Worm (Caenorhabditis elegans) whole organism, L4 larva: ENCODE results near the gene F38B6.8.
A peak's percentile ranks its signal among the peaks of the same experiment; 100 is the strongest.

Experiments
- F26F4.8 ChIP-seq: fragments of 200-800 bp; sonication (Bioruptor generic); conservative IDR thresholded peaks from 2 replicates; pipeline ENCODE4 v1.3.6; 2022; ENCODE audit warnings: missing genetic modification characterization, missing compliant biosample characterization
- F44E2.7 ChIP-seq: fragments of 200-800 bp; sonication (Bioruptor generic); IDR thresholded peaks from 2 replicates; pipeline ENCODE4 v2.1.2; 2022; ENCODE audit warnings: missing genetic modification characterization, missing compliant biosample characterization
- R02D3.7 ChIP-seq: fragments of 150-350 bp; sonication (generic microtip); optimal IDR thresholded peaks from 3 replicates; lab custom pipeline; 2014; ENCODE audit warnings: missing biosample characterization, missing genetic modification characterization
- T26A8.4 ChIP-seq: fragments of 200-800 bp; sonication (Bioruptor generic); IDR thresholded peaks from 2 replicates; pipeline ENCODE4 v1.3.6; 2022; ENCODE audit warnings: missing genetic modification characterization, missing compliant biosample characterization
- Y5F2A.4 ChIP-seq: fragments of 200-800 bp; sonication (Bioruptor generic); optimal IDR thresholded peaks from 2 replicates; lab custom pipeline; 2018; ENCODE audit warnings: mild to moderate bottlenecking, missing genetic modification characterization, missing compliant biosample characterization
- aha-1 ChIP-seq: fragments of 150-350 bp; peaks from one replicate; lab custom pipeline; 2014; ENCODE audit warnings: missing biosample characterization, missing genetic modification characterization
- arid-1 ChIP-seq: fragments of 200-800 bp; sonication (Bioruptor generic); conservative IDR thresholded peaks from 2 replicates; pipeline ENCODE4 v1.3.6; 2022; ENCODE audit warnings: missing genetic modification reagents, missing genetic modification characterization, missing compliant biosample characterization
- ctbp-1 ChIP-seq: fragments of 200-800 bp; sonication (Bioruptor generic); IDR thresholded peaks from 2 replicates; pipeline ENCODE4 v1.3.6; 2022; ENCODE audit warnings: missing genetic modification reagents, missing genetic modification characterization, missing compliant biosample characterization
- daf-12 ChIP-seq: fragments of 150-350 bp; optimal IDR thresholded peaks from 2 replicates; lab custom pipeline; 2014; ENCODE audit warnings: missing biosample characterization, missing genetic modification reagents, missing genetic modification characterization
- daf-16 ChIP-seq, 3 experiments: sonication (generic microtip); optimal IDR thresholded peaks; 2 replicates each; lab custom pipeline; 2016 to 2017; ENCODE audit warnings: missing genetic modification characterization in 3 of 3, missing genetic modification reagents in 3 of 3, mild to moderate bottlenecking in 2 of 3, missing compliant biosample characterization in 2 of 3, missing biosample characterization in 1 of 3, moderate library complexity in 1 of 3
- dmd-6 ChIP-seq: fragments of 200-800 bp; sonication (Bioruptor generic); IDR thresholded peaks from 2 replicates; pipeline ENCODE4 v1.3.6; 2022; ENCODE audit warnings: missing genetic modification reagents, missing genetic modification characterization, missing compliant biosample characterization
- dve-1 ChIP-seq: sonication (generic microtip); optimal IDR thresholded peaks from 2 replicates; lab custom pipeline; 2017; ENCODE audit warnings: antibody characterized with exemption, mild to moderate bottlenecking, missing genetic modification characterization, missing compliant biosample characterization; ENCODE audit not compliant: insufficient read depth
- egl-27 ChIP-seq: sonication (generic microtip); optimal IDR thresholded peaks from 3 replicates; lab custom pipeline; 2017; ENCODE audit warnings: missing biosample characterization, missing genetic modification reagents, missing genetic modification characterization
- fkh-10 ChIP-seq: fragments of 150-350 bp; optimal IDR thresholded peaks from 2 replicates; lab custom pipeline; 2014; ENCODE audit warnings: missing biosample characterization, missing genetic modification reagents, missing genetic modification characterization
- hif-1 ChIP-seq, 2 experiments: sonication (generic microtip); optimal IDR thresholded peaks; 2 replicates each; lab custom pipeline; 2016 to 2017; ENCODE audit warnings: missing compliant biosample characterization in 2 of 2, missing genetic modification characterization in 2 of 2, missing genetic modification reagents in 2 of 2, missing genotype in 2 of 2, mild to moderate bottlenecking in 1 of 2
- hlh-11 ChIP-seq: fragments of 200-800 bp; sonication (Bioruptor generic); optimal IDR thresholded peaks from 2 replicates; lab custom pipeline; 2018; ENCODE audit warnings: mild to moderate bottlenecking, missing genetic modification characterization, missing compliant biosample characterization
- hlh-30 ChIP-seq: sonication (generic microtip); optimal IDR thresholded peaks from 2 replicates; lab custom pipeline; 2017; ENCODE audit warnings: antibody characterized with exemption, mild to moderate bottlenecking, missing genetic modification characterization, missing compliant biosample characterization; ENCODE audit not compliant: insufficient read depth
- jun-1 ChIP-seq: fragments of 150-350 bp; optimal IDR thresholded peaks from 2 replicates; lab custom pipeline; 2014; ENCODE audit warnings: missing biosample characterization, missing genetic modification reagents, missing genetic modification characterization
- lin-38 ChIP-seq: fragments of 200-800 bp; sonication (Bioruptor generic); IDR thresholded peaks from 2 replicates; pipeline ENCODE4 v1.3.6; 2022; ENCODE audit warnings: missing genetic modification reagents, missing genetic modification characterization, missing compliant biosample characterization
- lsy-2 ChIP-seq, 2 experiments: fragments of 150-350 bp in 1 of 2; sonication (generic microtip) in 1 of 2; optimal IDR thresholded peaks; 2 replicates each; lab custom pipeline; 2014 to 2017; ENCODE audit warnings: missing biosample characterization in 2 of 2, missing genetic modification characterization in 2 of 2
- mdl-1 ChIP-seq, 2 experiments: fragments of 150-350 bp in 1 of 2; sonication (generic microtip) in 1 of 2; optimal IDR thresholded peaks; 2 replicates each; lab custom pipeline; 2014 to 2017; ENCODE audit warnings: missing biosample characterization in 2 of 2, missing genetic modification characterization in 2 of 2
- mep-1 ChIP-seq: fragments of 150-350 bp; sonication (generic microtip); optimal IDR thresholded peaks from 3 replicates; lab custom pipeline; 2014; ENCODE audit warnings: missing biosample characterization, missing genetic modification characterization
- nhr-11 ChIP-seq: fragments of 150-350 bp; optimal IDR thresholded peaks from 2 replicates; lab custom pipeline; 2014; ENCODE audit warnings: missing biosample characterization, missing genetic modification characterization
- nhr-111 ChIP-seq: fragments of 200-800 bp; sonication (Bioruptor generic); optimal IDR thresholded peaks from 2 replicates; lab custom pipeline; 2018; ENCODE audit warnings: mild to moderate bottlenecking, missing genetic modification characterization, missing compliant biosample characterization
- nhr-28 ChIP-seq: fragments of 150-350 bp; optimal IDR thresholded peaks from 2 replicates; lab custom pipeline; 2014; ENCODE audit warnings: missing biosample characterization, missing genetic modification characterization
- nhr-48 ChIP-seq: sonication (generic microtip); optimal IDR thresholded peaks from 2 replicates; lab custom pipeline; 2016; ENCODE audit warnings: mild to moderate bottlenecking, missing genetic modification characterization, missing compliant biosample characterization
- nhr-76 ChIP-seq: fragments of 150-350 bp; optimal IDR thresholded peaks from 2 replicates; lab custom pipeline; 2014; ENCODE audit warnings: missing biosample characterization, missing genetic modification characterization
- php-3 ChIP-seq: fragments of 200-800 bp; sonication (Bioruptor generic); IDR thresholded peaks from 2 replicates; pipeline ENCODE4 v1.3.6; 2022; ENCODE audit warnings: missing genetic modification reagents, missing genetic modification characterization, missing compliant biosample characterization
- pqm-1 ChIP-seq: sonication (generic microtip); optimal IDR thresholded peaks from 2 replicates; lab custom pipeline; 2017; ENCODE audit warnings: missing biosample characterization, missing genetic modification characterization
- set-16 ChIP-seq: fragments of 200-800 bp; sonication (Bioruptor generic); IDR thresholded peaks from 2 replicates; pipeline ENCODE4 v1.3.6; 2022; ENCODE audit warnings: missing genetic modification reagents, missing genetic modification characterization, missing compliant biosample characterization
- spr-3 ChIP-seq: fragments of 200-800 bp; sonication (Bioruptor generic); optimal IDR thresholded peaks from 2 replicates; lab custom pipeline; 2018; ENCODE audit warnings: mild to moderate bottlenecking, missing genetic modification characterization, missing compliant biosample characterization
- tra-1 ChIP-seq: fragments of 200-800 bp; sonication (Bioruptor generic); IDR thresholded peaks from 2 replicates; pipeline ENCODE4 v1.3.6; 2022; ENCODE audit warnings: missing genetic modification reagents, missing genetic modification characterization, missing compliant biosample characterization
- unc-39 ChIP-seq: sonication (generic microtip); optimal IDR thresholded peaks from 2 replicates; lab custom pipeline; 2017; ENCODE audit warnings: missing biosample characterization, missing genetic modification characterization
- zip-2 ChIP-seq: fragments of 150-350 bp; optimal IDR thresholded peaks from 2 replicates; lab custom pipeline; 2014; ENCODE audit warnings: missing biosample characterization, missing genetic modification characterization

F38B6.8 gene

ce11 chrX:6668911-6669310, 13.7 kb downstream of the F38B6.8 start, which contains the start of gene nhr-137:
nhr-137 (minus strand) TSS chrX:6669011.
- TF ChIP-seq F26F4.8 (GFP tag; lab: Robert Waterston, UW), result 0 out of 2 replicates have a peak, but pooled peaks have one; percentile 11
- TF ChIP-seq tra-1 (GFP tag; lab: Robert Waterston, UW), result no peak
- TF ChIP-seq fkh-10 (GFP tag; lab: Kevin White, UChicago), result no peak
- TF ChIP-seq mep-1, result no peak
- no peak for TF ChIP-seq nhr-111 (GFP tag; lab: Kevin White, UChicago)
- TF ChIP-seq set-16, result peak; percentile 74

ce11 chrX:6667468-6667867, 15.1 kb downstream of the F38B6.8 start:
- TF ChIP-seq egl-27 (tag; lab: Kevin White, UChicago) (no peak), pqm-1 (tag; lab: Kevin White, UChicago) (peak; percentile 85), nhr-11 (tag; lab: Kevin White, UChicago) (no peak), hlh-11 (tag; lab: Kevin White, UChicago) (peak; percentile 65), dmd-6 (GFP tag; lab: Robert Waterston, UW) (peak; percentile 66), unc-39 (no peak), daf-12 (tag; lab: Kevin White, UChicago) (no peak), nhr-28 (peak; percentile 75), mdl-1 (tag; optimal IDR thresholded peaks at IDR 0.05; lab: Kevin White, UChicago) (no peak), jun-1 (tag; lab: Kevin White, UChicago) (no peak), dve-1 (peak; percentile 54), daf-16 (GFP tag; optimal IDR thresholded peaks at IDR 0.05; lab: Kevin White, UChicago) (no peak), daf-16 (tag; optimal IDR thresholded peaks at IDR 0.05; lab: Kevin White, UChicago) (peak; percentile 91), nhr-76 (tag; lab: Kevin White, UChicago) (no peak)

ce11 chrX:6665129-6665858, 17.3 kb downstream of the F38B6.8 start:
- TF ChIP-seq aha-1 (tag; lab: Kevin White, UChicago) (no peak), daf-16 (GFP tag; optimal IDR thresholded peaks at IDR 0.05; lab: Kevin White, UChicago) (no peak), daf-16 (tag; optimal IDR thresholded peaks at IDR 0.05; lab: Kevin White, UChicago) (peak; percentile 49), spr-3 (GFP tag; lab: Kevin White, UChicago) (no peak), hlh-11 (tag; lab: Kevin White, UChicago) (peak; percentile 81), Y5F2A.4 (GFP tag; lab: Kevin White, UChicago) (no peak), lin-38 (GFP tag; lab: Robert Waterston, UW) (no peak), nhr-11 (tag; lab: Kevin White, UChicago) (no peak), hlh-30 (peak; percentile 47), php-3 (0 out of 2 replicates have a peak, but pooled peaks have one; percentile 28), unc-39 (no peak), arid-1 (no peak), zip-2 (tag; lab: Kevin White, UChicago) (no peak), nhr-48 (peak; percentile 22), pqm-1 (tag; lab: Kevin White, UChicago) (peak; percentile 38), dmd-6 (GFP tag; lab: Robert Waterston, UW) (peak; percentile 68), F44E2.7 (GFP tag; lab: Robert Waterston, UW) (no peak), dve-1 (peak; percentile 49), nhr-28 (peak; percentile 75), hif-1 (tag; optimal IDR thresholded peaks at IDR 0.05; lab: Kevin White, UChicago) (peak in 1 of 2 experiments; percentile 68), T26A8.4 (no peak), mdl-1 (tag; optimal IDR thresholded peaks at IDR 0.05; lab: Kevin White, UChicago) (peak in 1 of 2 experiments; percentile 36), lsy-2 (tag; optimal IDR thresholded peaks at IDR 0.05; lab: Kevin White, UChicago) (peak in 1 of 2 experiments; percentile 8), ctbp-1 (GFP tag; lab: Robert Waterston, UW) (no peak), R02D3.7 (tag; lab: Kevin White, UChicago) (no peak)
